Worm (Caenorhabditis elegans) whole organism, L3 larva: ENCODE data around the gene abt-1.
A peak's percentile ranks its signal among the peaks of the same experiment; 100 is the strongest.

ENCODE experiments used
- ZK546.5 ChIP-seq: sonication (generic microtip); optimal IDR thresholded peaks from 2 replicates; lab custom pipeline; 2017; ENCODE audit warnings: missing biosample characterization, missing genetic modification characterization
- aly-2 ChIP-seq: fragments of 150-350 bp; optimal IDR thresholded peaks from 2 replicates; lab custom pipeline; 2014; ENCODE audit warnings: missing biosample characterization, missing genetic modification characterization
- ama-1 ChIP-seq: fragments of 150-350 bp; optimal IDR thresholded peaks from 2 replicates; lab custom pipeline; 2018
- ceh-16 ChIP-seq: sonication (generic microtip); optimal IDR thresholded peaks from 2 replicates; lab custom pipeline; 2017; ENCODE audit warnings: missing biosample characterization, missing genetic modification characterization
- ceh-28 ChIP-seq: fragments of 150-350 bp; optimal IDR thresholded peaks from 2 replicates; lab custom pipeline; 2014; ENCODE audit warnings: missing biosample characterization, missing genetic modification reagents, missing genetic modification characterization
- ceh-9 ChIP-seq: sonication (generic microtip); optimal IDR thresholded peaks from 2 replicates; lab custom pipeline; 2018; ENCODE audit warnings: missing biosample characterization, missing genetic modification characterization
- daf-12 ChIP-seq: fragments of 150-350 bp; optimal IDR thresholded peaks from 2 replicates; lab custom pipeline; 2014; ENCODE audit warnings: missing biosample characterization, missing genetic modification reagents, missing genetic modification characterization
- egl-27 ChIP-seq: sonication (generic microtip); optimal IDR thresholded peaks from 4 replicates; lab custom pipeline; 2017; ENCODE audit warnings: missing biosample characterization, missing genetic modification reagents, missing genetic modification characterization
- elt-1 ChIP-seq: fragments of 150-350 bp; optimal IDR thresholded peaks from 2 replicates; lab custom pipeline; 2014; ENCODE audit warnings: missing biosample characterization, missing genetic modification characterization
- elt-2 ChIP-seq: sonication (generic microtip); optimal IDR thresholded peaks from 2 replicates; lab custom pipeline; 2016; ENCODE audit warnings: missing genetic modification reagents, mild to moderate bottlenecking, missing genetic modification characterization, missing compliant biosample characterization
- elt-3 ChIP-seq, 3 experiments: fragments of 150-350 bp in 1 of 3; sonication (generic microtip) in 2 of 3; optimal IDR thresholded peaks; 2 replicates in 2 of 3; 4 replicates in 1 of 3; lab custom pipeline; 2014 to 2017; ENCODE audit warnings: missing biosample characterization in 3 of 3, missing genetic modification characterization in 3 of 3
- eor-1 ChIP-seq, 2 experiments: fragments of 150-350 bp; optimal IDR thresholded peaks; 2 replicates each; lab custom pipeline; 2014 to 2018; ENCODE audit warnings: missing biosample characterization in 2 of 2, missing genetic modification characterization in 2 of 2
- fkh-10 ChIP-seq: sonication (generic microtip); optimal IDR thresholded peaks from 2 replicates; lab custom pipeline; 2017; ENCODE audit warnings: missing biosample characterization, missing genetic modification reagents, missing genetic modification characterization
- fkh-2 ChIP-seq: fragments of 150-350 bp; optimal IDR thresholded peaks from 2 replicates; lab custom pipeline; 2014; ENCODE audit warnings: missing biosample characterization, missing genetic modification reagents, missing genetic modification characterization
- fos-1 ChIP-seq: fragments of 150-350 bp; optimal IDR thresholded peaks from 2 replicates; lab custom pipeline; 2014; ENCODE audit warnings: missing biosample characterization, missing genetic modification characterization
- hmg-11 ChIP-seq: sonication (generic microtip); optimal IDR thresholded peaks from 2 replicates; lab custom pipeline; 2016; ENCODE audit warnings: missing genetic modification characterization, missing compliant biosample characterization
- jun-1 ChIP-seq: fragments of 150-350 bp; optimal IDR thresholded peaks from 2 replicates; lab custom pipeline; 2014; ENCODE audit warnings: missing biosample characterization, missing genetic modification reagents, missing genetic modification characterization
- lin-15B ChIP-seq: fragments of 150-350 bp; optimal IDR thresholded peaks from 2 replicates; lab custom pipeline; 2014; ENCODE audit warnings: missing biosample characterization, missing genetic modification characterization
- lin-39 ChIP-seq: fragments of 150-350 bp; optimal IDR thresholded peaks from 2 replicates; lab custom pipeline; 2018; ENCODE audit warnings: missing biosample characterization, missing genetic modification reagents, missing genetic modification characterization
- lsy-12 ChIP-seq: sonication (generic microtip); optimal IDR thresholded peaks from 2 replicates; lab custom pipeline; 2016; ENCODE audit warnings: mild to moderate bottlenecking, missing genetic modification characterization, missing compliant biosample characterization
- mdl-1 ChIP-seq: fragments of 150-350 bp; optimal IDR thresholded peaks from 2 replicates; lab custom pipeline; 2014; ENCODE audit warnings: missing biosample characterization, missing genetic modification characterization
- mml-1 ChIP-seq: fragments of 150-350 bp; sonication (generic microtip); optimal IDR thresholded peaks from 3 replicates; lab custom pipeline; 2014; ENCODE audit warnings: missing biosample characterization, missing genetic modification characterization
- nfya-1 ChIP-seq: sonication (generic microtip); optimal IDR thresholded peaks from 2 replicates; lab custom pipeline; 2017; ENCODE audit warnings: missing genetic modification characterization, mild to moderate bottlenecking, missing compliant biosample characterization, antibody characterized with exemption, moderate library complexity; ENCODE audit not compliant: insufficient read depth
- nhr-11 ChIP-seq: fragments of 150-350 bp; optimal IDR thresholded peaks from 2 replicates; lab custom pipeline; 2014; ENCODE audit warnings: missing biosample characterization, missing genetic modification characterization
- nhr-12 ChIP-seq: fragments of 150-350 bp; optimal IDR thresholded peaks from 2 replicates; lab custom pipeline; 2014; ENCODE audit warnings: missing biosample characterization, missing genetic modification characterization
- nhr-23 ChIP-seq: fragments of 150-350 bp; optimal IDR thresholded peaks from 2 replicates; lab custom pipeline; 2014; ENCODE audit warnings: missing biosample characterization, missing genetic modification reagents, missing genetic modification characterization
- nhr-237 ChIP-seq: fragments of 150-350 bp; optimal IDR thresholded peaks from 2 replicates; lab custom pipeline; 2014; ENCODE audit warnings: missing biosample characterization, missing genetic modification characterization
- nhr-25 ChIP-seq: sonication (generic microtip); optimal IDR thresholded peaks from 2 replicates; lab custom pipeline; 2017; ENCODE audit warnings: missing biosample characterization, missing genetic modification characterization
- nhr-28 ChIP-seq: fragments of 150-350 bp; optimal IDR thresholded peaks from 2 replicates; lab custom pipeline; 2014; ENCODE audit warnings: missing biosample characterization, missing genetic modification characterization
- nhr-43 ChIP-seq: sonication (generic microtip); optimal IDR thresholded peaks from 2 replicates; lab custom pipeline; 2016; ENCODE audit warnings: mild to moderate bottlenecking, missing genetic modification characterization, missing compliant biosample characterization; ENCODE audit not compliant: poor library complexity, severe bottlenecking
- nhr-67 ChIP-seq: fragments of 150-350 bp; optimal IDR thresholded peaks from 2 replicates; lab custom pipeline; 2014; ENCODE audit warnings: missing biosample characterization, missing genetic modification characterization
- pha-4 ChIP-seq: fragments of 150-350 bp; optimal IDR thresholded peaks from 2 replicates; lab custom pipeline; 2014; ENCODE audit warnings: missing biosample characterization, missing genetic modification reagents, missing genetic modification characterization
- pqm-1 ChIP-seq: fragments of 150-350 bp; optimal IDR thresholded peaks from 2 replicates; lab custom pipeline; 2017; ENCODE audit warnings: missing biosample characterization, missing genetic modification characterization, inconsistent platforms
- sea-2 ChIP-seq: fragments of 150-350 bp; sonication (generic microtip); optimal IDR thresholded peaks from 4 replicates; lab custom pipeline; 2014; ENCODE audit warnings: missing biosample characterization, missing genetic modification reagents, missing genetic modification characterization
- snpc-4 ChIP-seq: fragments of 150-350 bp; optimal IDR thresholded peaks from 2 replicates; lab custom pipeline; 2014; ENCODE audit warnings: missing biosample characterization, missing genetic modification characterization
- tbx-2 ChIP-seq: sonication (generic microtip); optimal IDR thresholded peaks from 2 replicates; lab custom pipeline; 2016; ENCODE audit warnings: mild to moderate bottlenecking, missing genetic modification characterization, missing compliant biosample characterization
- unc-62 ChIP-seq: fragments of 150-350 bp; sonication (generic microtip); optimal IDR thresholded peaks from 4 replicates; lab custom pipeline; 2014; ENCODE audit warnings: missing biosample characterization, missing genetic modification reagents, missing genetic modification characterization
- zag-1 ChIP-seq: fragments of 150-350 bp; optimal IDR thresholded peaks from 2 replicates; lab custom pipeline; 2014; ENCODE audit warnings: missing biosample characterization, missing genetic modification characterization
- ztf-11 ChIP-seq: fragments of 150-350 bp; optimal IDR thresholded peaks from 2 replicates; lab custom pipeline; 2014; ENCODE audit warnings: missing biosample characterization, missing genetic modification characterization

abt-1 gene

DNA sequence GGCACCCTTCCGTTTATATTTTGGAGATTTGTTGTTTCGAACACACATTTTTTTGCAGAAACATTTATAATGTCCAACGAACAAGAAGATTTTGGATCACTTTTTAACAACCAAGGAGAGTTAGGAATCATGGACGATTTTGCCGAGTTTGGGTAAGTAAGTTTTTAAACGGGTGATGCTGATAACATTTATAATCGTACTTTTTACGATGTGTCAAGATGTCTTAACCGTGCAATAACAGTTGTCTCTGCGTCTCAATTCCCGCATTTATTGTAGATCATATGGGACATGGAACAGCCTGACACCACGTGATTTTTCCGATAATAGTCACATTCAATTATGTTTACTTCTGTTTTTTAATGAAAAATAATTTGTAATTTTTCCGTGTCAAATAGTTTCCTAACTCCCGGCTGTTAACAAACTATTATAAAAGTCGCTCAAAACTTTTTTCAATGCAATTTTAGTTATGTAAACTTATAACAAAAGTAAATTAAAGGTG lies 35.9 kb upstream of the abt-1 start, which contains the start of gene daf-14 (continued):
- TF ChIP-seq nhr-237: no peak
- no peak for TF ChIP-seq lin-15B (tag; lab: Kevin White, UChicago)
- TF ChIP-seq fos-1 (tag; lab: Kevin White, UChicago): no peak
- TF ChIP-seq pqm-1 (tag; lab: Kevin White, UChicago): peak; percentile 22
- TF ChIP-seq tbx-2: no peak
- TF ChIP-seq, all 47 proteins: peak for 5

DNA sequence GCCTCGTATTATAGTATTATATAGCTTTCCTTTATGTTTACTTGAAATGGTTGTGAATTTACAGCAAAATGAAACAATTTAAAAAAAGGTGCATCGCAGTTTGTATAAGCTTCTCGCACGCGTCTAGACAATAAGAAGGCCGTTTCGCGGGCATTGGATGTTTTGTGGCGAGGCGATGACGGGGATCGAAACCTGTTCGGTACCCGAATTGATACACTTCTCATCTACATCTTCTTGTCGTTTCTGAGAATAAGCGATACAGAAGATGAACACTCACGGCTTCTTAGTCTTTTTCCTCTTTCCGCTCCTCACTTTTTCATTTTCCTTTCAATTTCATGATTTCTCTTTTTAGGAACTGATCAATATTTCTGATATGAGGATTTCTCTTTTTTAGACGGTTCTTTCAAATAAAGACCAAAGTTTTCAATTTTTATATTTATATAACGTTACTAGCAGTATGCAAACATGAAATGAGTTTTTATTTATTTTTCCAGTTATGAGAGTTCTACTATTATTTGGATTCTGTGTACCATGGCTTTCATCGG lies 31.0 kb upstream of the abt-1 start, which contains the start of gene F01G10.10:
F01G10.10 (plus strand) TSS at position 495 of the 545 bp plus-strand sequence.
- TF ChIP-seq ama-1 (lab: Kevin White, UChicago): peak; percentile 87
- peak; percentile 34 for TF ChIP-seq nhr-43 (tag; lab: Kevin White, UChicago)
- peak; percentile 41 for TF ChIP-seq elt-2 (tag; lab: Kevin White, UChicago)
- TF ChIP-seq nhr-23 (tag; lab: Kevin White, UChicago): peak; percentile 30
- peak; percentile 62 for TF ChIP-seq nhr-25 (tag; lab: Kevin White, UChicago)
- no peak for TF ChIP-seq ceh-16
- no peak for TF ChIP-seq nfya-1
- no peak for TF ChIP-seq nhr-28
- TF ChIP-seq nhr-67 (tag; lab: Kevin White, UChicago): no peak
- TF ChIP-seq nhr-12 (tag; lab: Kevin White, UChicago): no peak
- no peak for TF ChIP-seq nhr-11
- TF ChIP-seq zag-1: no peak
- no peak for TF ChIP-seq elt-1 (tag; lab: Kevin White, UChicago)
- TF ChIP-seq fkh-2 (tag; lab: Kevin White, UChicago): no peak
- TF ChIP-seq unc-62: no peak
- no peak for TF ChIP-seq daf-12 (tag; lab: Kevin White, UChicago)
- no peak for TF ChIP-seq eor-1 (tag; optimal IDR thresholded peaks at IDR 0.05; lab: Kevin White, UChicago)
- no peak for TF ChIP-seq jun-1 (tag; lab: Kevin White, UChicago)
- no peak for TF ChIP-seq fkh-10
- TF ChIP-seq, all 47 proteins: peak for 5

DNA sequence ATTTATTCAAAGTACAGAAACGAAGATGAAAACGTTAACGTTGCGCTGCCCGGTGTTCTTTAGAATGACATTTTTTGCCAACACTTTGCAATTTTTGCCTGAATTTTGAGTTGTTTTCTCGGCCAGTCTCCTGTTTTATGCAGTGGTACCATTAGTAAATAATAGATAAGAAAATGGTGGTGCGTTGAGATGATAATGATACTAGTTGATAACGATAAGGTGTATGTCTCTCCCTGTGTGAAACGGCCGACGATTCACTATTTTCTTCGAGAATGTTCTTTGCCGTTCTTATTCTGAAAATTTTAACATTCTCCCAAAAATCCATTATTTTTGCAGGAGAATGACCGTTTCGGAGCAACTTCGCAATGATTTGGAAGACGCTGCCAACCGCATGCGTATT lies 28.6 kb upstream of the abt-1 start, which contains the start of gene tkt-1:
tkt-1 (plus strand) TSS at position 337 of the 400 bp plus-strand sequence.
- no peak for TF ChIP-seq lsy-12
- TF ChIP-seq eor-1 (tag; optimal IDR thresholded peaks at IDR 0.05; lab: Kevin White, UChicago): no peak
- no peak for TF ChIP-seq hmg-11 (tag; lab: Kevin White, UChicago)
- no peak for TF ChIP-seq nhr-67 (tag; lab: Kevin White, UChicago)
- peak; percentile 55 for TF ChIP-seq jun-1 (tag; lab: Kevin White, UChicago)
- peak in 1 of 3 experiments; percentile 85 for TF ChIP-seq elt-3 (tag; optimal IDR thresholded peaks at IDR 0.05; lab: Kevin White, UChicago)
- peak; percentile 88 for TF ChIP-seq pqm-1 (tag; lab: Kevin White, UChicago)
- TF ChIP-seq pha-4 (tag; lab: Kevin White, UChicago): peak; percentile 19
- peak; percentile 92 for TF ChIP-seq elt-2 (tag; lab: Kevin White, UChicago)

DNA sequence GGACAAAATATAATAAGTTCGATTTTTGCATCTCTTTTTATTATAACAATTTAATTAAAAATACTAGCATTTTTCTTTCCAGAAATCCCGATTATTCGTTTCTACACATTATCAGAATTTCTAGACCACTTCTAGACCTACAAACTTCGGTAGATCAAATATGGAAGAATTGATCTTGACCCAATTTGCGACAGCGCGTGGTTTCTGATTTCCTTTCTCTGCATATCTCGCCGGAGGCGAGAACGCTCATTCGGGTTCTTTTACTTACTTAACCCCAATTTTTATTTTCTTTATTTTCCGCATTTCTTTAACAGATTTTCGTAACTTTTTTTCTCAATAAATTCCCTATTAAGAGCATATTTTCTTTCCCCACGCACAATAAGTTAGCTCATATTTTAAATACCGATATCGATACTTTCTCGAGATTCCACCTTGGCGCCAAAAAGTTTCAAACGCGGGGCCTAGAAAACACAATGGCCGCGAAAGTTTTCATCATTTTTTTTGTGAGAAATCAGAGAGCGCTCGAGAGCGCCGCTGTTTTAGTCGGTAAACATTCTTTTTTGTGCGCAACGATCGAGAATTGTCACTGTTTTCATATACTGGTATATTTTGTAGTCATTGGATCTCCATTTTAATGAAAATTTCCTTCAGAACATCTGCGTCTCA lies 27.9 kb upstream of the abt-1 start:
- TF ChIP-seq fkh-2 (tag; lab: Kevin White, UChicago) (no peak), tbx-2 (no peak), mml-1 (no peak), mdl-1 (tag; lab: Kevin White, UChicago) (no peak), nhr-23 (tag; lab: Kevin White, UChicago) (peak; percentile 8), aly-2 (tag; lab: Kevin White, UChicago) (no peak), lin-39 (tag; lab: Kevin White, UChicago) (peak; percentile 4), ama-1 (lab: Kevin White, UChicago) (no peak), sea-2 (no peak), pha-4 (tag; lab: Kevin White, UChicago) (peak; percentile 65), nhr-11 (no peak), jun-1 (tag; lab: Kevin White, UChicago) (no peak), ztf-11 (tag; lab: Kevin White, UChicago) (no peak), zag-1 (no peak), ceh-28 (tag; lab: Kevin White, UChicago) (no peak), fkh-10 (no peak), elt-1 (tag; lab: Kevin White, UChicago) (no peak), ceh-9 (no peak), nhr-237 (no peak), hmg-11 (tag; lab: Kevin White, UChicago) (no peak), nhr-28 (no peak), unc-62 (no peak), eor-1 (tag; optimal IDR thresholded peaks at IDR 0.05; lab: Kevin White, UChicago) (no peak), snpc-4 (tag; lab: Kevin White, UChicago) (no peak), ZK546.5 (tag; lab: Kevin White, UChicago) (no peak), ceh-16 (no peak), fos-1 (tag; lab: Kevin White, UChicago) (no peak), nhr-25 (tag; lab: Kevin White, UChicago) (peak; percentile 41), daf-12 (tag; lab: Kevin White, UChicago) (no peak), lin-15B (tag; lab: Kevin White, UChicago) (peak; percentile 38), nfya-1 (peak; percentile 12), egl-27 (tag; lab: Kevin White, UChicago) (no peak)
